Fruit fly (Drosophila melanogaster): ENCODE data around the gene TfIIB.

- TF ChIP-seq zfh2 (GFP tag; optimal IDR thresholded peaks at IDR 0.05) (no peak), Hsf (GFP tag; optimal IDR thresholded peaks at IDR 0.05) (peak; percentile 17), jigr1 (GFP tag; IDR thresholded peaks at IDR 0.05) (no peak; the same call in 2 of the 3 replicates), tx (GFP tag; optimal IDR thresholded peaks at IDR 0.05) (no peak), tna (GFP tag; IDR thresholded peaks at IDR 0.05; ENCODE audit: partially characterized antibody) (peak; percentile 84), CG9215 (GFP tag; IDR thresholded peaks at IDR 0.05) (no peak), pzg (GFP tag; optimal IDR thresholded peaks at IDR 0.05) (peak; percentile 51), Blimp-1 (GFP tag; optimal IDR thresholded peaks at IDR 0.05) (no peak), mam (GFP tag; optimal IDR thresholded peaks at IDR 0.05) (no peak)
Observed at dm6 chr2L:10426534-10427048, 4.5 kb upstream of the TfIIB start, which contains the start of the genes SmB and KdelR.
